Worm (Caenorhabditis elegans) whole organism, L2 larva: Measurements from ENCODE around the gene F08H9.3.

Source experiments
- C34F6.9 ChIP-seq: fragments of 150-350 bp; optimal IDR thresholded peaks from 2 replicates; lab custom pipeline; 2014; ENCODE audit warnings: missing biosample characterization, missing genetic modification characterization
- F13H6.1 ChIP-seq: sonication (generic microtip); optimal IDR thresholded peaks from 2 replicates; lab custom pipeline; 2016; ENCODE audit warnings: missing genetic modification characterization, missing compliant biosample characterization
- R02D3.7 ChIP-seq: fragments of 150-350 bp; optimal IDR thresholded peaks from 2 replicates; lab custom pipeline; 2014; ENCODE audit warnings: missing biosample characterization, missing genetic modification characterization
- Y55F3AM.14 ChIP-seq: fragments of 200-800 bp; sonication (Bioruptor generic); optimal IDR thresholded peaks from 2 replicates; lab custom pipeline; 2018; ENCODE audit warnings: mild to moderate bottlenecking, missing genetic modification characterization, missing compliant biosample characterization
- ZK546.5 ChIP-seq: sonication (generic microtip); optimal IDR thresholded peaks from 2 replicates; lab custom pipeline; 2017; ENCODE audit warnings: missing biosample characterization, missing genetic modification characterization
- alr-1 ChIP-seq: fragments of 150-350 bp; optimal IDR thresholded peaks from 2 replicates; lab custom pipeline; 2014; ENCODE audit warnings: missing biosample characterization, missing genetic modification characterization
- aly-2 ChIP-seq: fragments of 150-350 bp; optimal IDR thresholded peaks from 2 replicates; lab custom pipeline; 2014; ENCODE audit warnings: missing biosample characterization, missing genetic modification characterization
- ama-1 ChIP-seq: fragments of 150-350 bp; optimal IDR thresholded peaks from 2 replicates; lab custom pipeline; 2018; ENCODE audit warnings: inconsistent platforms
- ceh-16 ChIP-seq: fragments of 150-350 bp; optimal IDR thresholded peaks from 2 replicates; lab custom pipeline; 2014; ENCODE audit warnings: missing biosample characterization, missing genetic modification characterization
- ceh-82 ChIP-seq: fragments of 150-350 bp; optimal IDR thresholded peaks from 2 replicates; lab custom pipeline; 2014; ENCODE audit warnings: missing biosample characterization, missing genetic modification characterization
- crh-2 ChIP-seq: sonication (generic microtip); optimal IDR thresholded peaks from 2 replicates; lab custom pipeline; 2017; ENCODE audit warnings: missing biosample characterization, missing genetic modification characterization
- dmd-4 ChIP-seq: sonication (generic microtip); optimal IDR thresholded peaks from 2 replicates; lab custom pipeline; 2017; ENCODE audit warnings: missing biosample characterization, missing genetic modification characterization
- egl-27 ChIP-seq: sonication (generic microtip); optimal IDR thresholded peaks from 3 replicates; lab custom pipeline; 2017; ENCODE audit warnings: missing biosample characterization, missing genetic modification reagents, missing genetic modification characterization
- elt-1 ChIP-seq: fragments of 150-350 bp; optimal IDR thresholded peaks from 2 replicates; lab custom pipeline; 2014; ENCODE audit warnings: missing biosample characterization, missing genetic modification characterization
- fos-1 ChIP-seq: fragments of 150-350 bp; optimal IDR thresholded peaks from 2 replicates; lab custom pipeline; 2014; ENCODE audit warnings: missing biosample characterization, missing genetic modification characterization
- lin-39 ChIP-seq: fragments of 150-350 bp; optimal IDR thresholded peaks from 2 replicates; lab custom pipeline; 2014; ENCODE audit warnings: missing biosample characterization, missing genetic modification reagents, missing genetic modification characterization
- mab-5 ChIP-seq: fragments of 150-350 bp; optimal IDR thresholded peaks from 2 replicates; lab custom pipeline; 2014; ENCODE audit warnings: missing biosample characterization, missing genetic modification characterization
- mbf-1 ChIP-seq: sonication (generic microtip); optimal IDR thresholded peaks from 2 replicates; lab custom pipeline; 2017; ENCODE audit warnings: missing biosample characterization, missing genetic modification characterization
- mdl-1 ChIP-seq, 2 experiments: fragments of 150-350 bp in 1 of 2; sonication (generic microtip) in 1 of 2; optimal IDR thresholded peaks; 2 replicates each; lab custom pipeline; 2017; ENCODE audit warnings: missing biosample characterization in 2 of 2, missing genetic modification characterization in 2 of 2
- nhr-10 ChIP-seq: sonication (generic microtip); optimal IDR thresholded peaks from 2 replicates; lab custom pipeline; 2017; ENCODE audit warnings: missing biosample characterization, missing genetic modification characterization
- nhr-11 ChIP-seq: fragments of 150-350 bp; optimal IDR thresholded peaks from 2 replicates; lab custom pipeline; 2014; ENCODE audit warnings: missing biosample characterization, missing genetic modification characterization
- nhr-12 ChIP-seq: fragments of 150-350 bp; optimal IDR thresholded peaks from 2 replicates; lab custom pipeline; 2014; ENCODE audit warnings: missing biosample characterization, missing genetic modification characterization
- nhr-129 ChIP-seq: fragments of 150-350 bp; optimal IDR thresholded peaks from 2 replicates; lab custom pipeline; 2014; ENCODE audit warnings: missing biosample characterization, missing genetic modification characterization
- nhr-23 ChIP-seq: fragments of 150-350 bp; optimal IDR thresholded peaks from 2 replicates; lab custom pipeline; 2014; ENCODE audit warnings: missing biosample characterization, missing genetic modification reagents, missing genetic modification characterization
- nhr-237 ChIP-seq: fragments of 150-350 bp; optimal IDR thresholded peaks from 2 replicates; lab custom pipeline; 2014; ENCODE audit warnings: missing biosample characterization, missing genetic modification characterization
- nhr-6 ChIP-seq: fragments of 150-350 bp; optimal IDR thresholded peaks from 2 replicates; lab custom pipeline; 2014; ENCODE audit warnings: missing biosample characterization, missing genetic modification characterization
- nhr-77 ChIP-seq: fragments of 150-350 bp; optimal IDR thresholded peaks from 2 replicates; lab custom pipeline; 2014; ENCODE audit warnings: missing biosample characterization, missing genetic modification characterization
- peb-1 ChIP-seq: fragments of 150-350 bp; optimal IDR thresholded peaks from 2 replicates; lab custom pipeline; 2014; ENCODE audit warnings: missing biosample characterization, missing genetic modification characterization
- sem-4 ChIP-seq: fragments of 150-350 bp; optimal IDR thresholded peaks from 2 replicates; lab custom pipeline; 2014; ENCODE audit warnings: missing biosample characterization, missing genetic modification reagents, missing genetic modification characterization
- sma-3 ChIP-seq: sonication (generic microtip); optimal IDR thresholded peaks from 2 replicates; lab custom pipeline; 2016; ENCODE audit warnings: missing genetic modification reagents, missing genetic modification characterization, missing compliant biosample characterization
- sma-9 ChIP-seq, 2 experiments: fragments of 150-350 bp in 1 of 2; sonication (generic microtip) in 1 of 2; optimal IDR thresholded peaks; 2 replicates each; lab custom pipeline; 2014 to 2016; ENCODE audit warnings: missing genetic modification characterization in 2 of 2, mild to moderate bottlenecking in 1 of 2, missing biosample characterization in 1 of 2, missing compliant biosample characterization in 1 of 2, missing genetic modification reagents in 1 of 2, moderate library complexity in 1 of 2
- snpc-4 ChIP-seq: fragments of 150-350 bp; optimal IDR thresholded peaks from 2 replicates; lab custom pipeline; 2014; ENCODE audit warnings: missing biosample characterization, missing genetic modification characterization
- unc-55 ChIP-seq: fragments of 150-350 bp; sonication (generic microtip); optimal IDR thresholded peaks from 3 replicates; lab custom pipeline; 2014; ENCODE audit warnings: missing biosample characterization, missing genetic modification reagents, missing genetic modification characterization
- zag-1 ChIP-seq: fragments of 150-350 bp; optimal IDR thresholded peaks from 2 replicates; lab custom pipeline; 2014; ENCODE audit warnings: missing biosample characterization, missing genetic modification characterization
- ztf-4 ChIP-seq: fragments of 150-350 bp; optimal IDR thresholded peaks from 2 replicates; lab custom pipeline; 2014; ENCODE audit warnings: missing biosample characterization, missing genetic modification characterization

Gene F08H9.3

DNA sequence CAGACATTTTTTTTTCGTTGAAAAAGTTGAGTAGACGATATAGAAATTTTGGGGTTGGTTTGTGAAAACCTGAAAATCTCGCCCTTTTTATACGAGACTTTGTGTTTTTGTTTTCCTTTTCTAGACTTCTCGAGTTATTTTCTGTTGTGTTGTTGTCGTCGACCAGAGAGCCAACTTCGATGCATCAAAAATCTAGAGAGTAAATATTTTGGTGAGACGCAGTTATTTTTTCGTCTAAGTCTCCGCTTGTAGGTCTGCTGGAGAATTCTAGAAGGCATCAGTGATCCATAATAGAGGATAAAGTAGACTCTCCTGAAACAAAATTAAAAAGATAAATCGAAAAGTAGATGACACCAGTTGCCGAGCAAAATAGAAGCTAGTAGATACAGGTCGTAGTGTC is 1.2 kb upstream of the F08H9.3 start, which contains the start of gene F08H9.4:
Gene F08H9.4 (minus strand): TSS at position 61 of the 400 bp plus-strand sequence.
- no peak for TF ChIP-seq crh-2 (tag; lab: Kevin White, UChicago)
- TF ChIP-seq unc-55 (GFP tag; lab: Kevin White, UChicago): peak; percentile 20
- TF ChIP-seq C34F6.9: peak; percentile 45
- TF ChIP-seq nhr-129: peak; percentile 0
- TF ChIP-seq, all 48 proteins: peak for 3

DNA sequence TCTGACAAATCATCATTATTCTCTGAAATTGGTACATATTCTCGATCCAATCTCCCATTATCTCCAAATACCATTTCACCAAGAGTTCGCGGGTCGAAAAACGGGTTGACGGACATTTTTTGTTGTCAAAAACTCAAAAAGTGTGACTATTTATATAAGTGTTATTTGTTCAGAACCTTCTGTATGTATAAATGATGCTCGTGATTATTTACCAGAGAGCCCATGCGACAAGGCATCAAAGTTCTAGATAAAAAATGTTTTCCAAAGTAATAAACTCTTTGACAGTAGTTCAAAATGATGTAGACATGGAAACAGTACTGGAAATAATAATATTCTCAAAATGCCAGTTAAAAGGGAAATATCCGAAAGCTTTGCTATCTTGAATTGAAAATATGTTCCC is 485 bp downstream of the F08H9.3 start:
- TF ChIP-seq nhr-237 (tag; lab: Kevin White, UChicago): no peak
- TF ChIP-seq nhr-11 (tag; lab: Kevin White, UChicago): no peak
- TF ChIP-seq mdl-1 (tag; optimal IDR thresholded peaks at IDR 0.05; lab: Kevin White, UChicago): no peak
- no peak for TF ChIP-seq peb-1 (tag; lab: Kevin White, UChicago)
- TF ChIP-seq nhr-6 (tag; lab: Kevin White, UChicago): no peak
- no peak for TF ChIP-seq aly-2
- no peak for TF ChIP-seq mbf-1 (tag; lab: Kevin White, UChicago)
- TF ChIP-seq fos-1 (tag; lab: Kevin White, UChicago): no peak
- TF ChIP-seq C34F6.9: no peak
- no peak for TF ChIP-seq ztf-4
- no peak for TF ChIP-seq ZK546.5 (tag; lab: Kevin White, UChicago)
- TF ChIP-seq sma-3 (GFP tag; lab: Kevin White, UChicago): no peak
- no peak for TF ChIP-seq mab-5
- TF ChIP-seq ceh-16 (tag; lab: Kevin White, UChicago): no peak
- TF ChIP-seq nhr-77: no peak
- TF ChIP-seq alr-1 (tag; lab: Kevin White, UChicago): no peak

ce11 chrV:14460615-14461102 is 2.5 kb downstream of the F08H9.3 start, which contains the start of gene F08H9.2:
TSS of gene F08H9.2 (plus strand) at chrV:14460665.
- no peak for TF ChIP-seq ama-1 (lab: Kevin White, UChicago)
- no peak for TF ChIP-seq Y55F3AM.14 (GFP tag; lab: Kevin White, UChicago)
- no peak for TF ChIP-seq zag-1
- no peak for TF ChIP-seq ztf-4
- no peak for TF ChIP-seq snpc-4 (tag; lab: Kevin White, UChicago)
- no peak for TF ChIP-seq nhr-23 (tag; lab: Kevin White, UChicago)

DNA sequence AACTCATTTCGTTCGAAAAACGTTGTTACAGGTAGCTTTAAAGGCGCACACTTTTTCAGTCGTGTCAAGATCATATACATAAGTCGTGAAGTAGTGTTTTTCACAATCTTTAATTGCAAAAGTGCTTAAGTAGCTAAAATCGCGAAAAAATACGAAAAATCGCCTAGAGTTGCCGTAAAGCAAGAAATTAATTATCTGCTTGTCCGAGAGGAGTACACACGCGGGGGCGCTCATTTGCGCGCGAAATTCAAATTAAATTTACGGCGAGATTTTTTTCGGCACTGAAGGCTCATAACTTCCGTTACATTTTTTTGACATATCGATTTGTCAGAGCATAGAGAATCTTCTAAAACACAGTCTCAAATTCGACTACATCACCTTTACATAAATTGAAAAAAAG is 3.0 kb downstream of the F08H9.3 start:
- TF ChIP-seq unc-55 (GFP tag; lab: Kevin White, UChicago) (no peak), egl-27 (tag; lab: Kevin White, UChicago) (no peak), R02D3.7 (tag; lab: Kevin White, UChicago) (no peak), dmd-4 (tag; lab: Kevin White, UChicago) (no peak), crh-2 (tag; lab: Kevin White, UChicago) (no peak), alr-1 (tag; lab: Kevin White, UChicago) (no peak), nhr-10 (no peak), ztf-4 (no peak), C34F6.9 (no peak), snpc-4 (tag; lab: Kevin White, UChicago) (no peak), ZK546.5 (tag; lab: Kevin White, UChicago) (no peak), ama-1 (lab: Kevin White, UChicago) (no peak), mdl-1 (tag; optimal IDR thresholded peaks at IDR 0.05; lab: Kevin White, UChicago) (no peak), sma-9 (GFP tag; optimal IDR thresholded peaks at IDR 0.05; lab: Kevin White, UChicago) (no peak), sma-9 (tag; optimal IDR thresholded peaks at IDR 0.05; lab: Kevin White, UChicago) (no peak), sem-4 (no peak)

ce11 chrV:14457070-14457469 is 6.1 kb downstream of the F08H9.3 start, which contains the start of gene coh-3:
TSS of gene coh-3 (plus strand) at chrV:14457422.
- TF ChIP-seq egl-27 (tag; lab: Kevin White, UChicago) (no peak), unc-55 (GFP tag; lab: Kevin White, UChicago) (no peak), elt-1 (tag; lab: Kevin White, UChicago) (no peak), ceh-82 (tag; lab: Kevin White, UChicago) (no peak), F13H6.1 (no peak), lin-39 (tag; lab: Kevin White, UChicago) (no peak), nhr-12 (tag; lab: Kevin White, UChicago) (no peak)
